Worm (Caenorhabditis elegans): ENCODE measurements around the gene cdc-14.

DNA sequence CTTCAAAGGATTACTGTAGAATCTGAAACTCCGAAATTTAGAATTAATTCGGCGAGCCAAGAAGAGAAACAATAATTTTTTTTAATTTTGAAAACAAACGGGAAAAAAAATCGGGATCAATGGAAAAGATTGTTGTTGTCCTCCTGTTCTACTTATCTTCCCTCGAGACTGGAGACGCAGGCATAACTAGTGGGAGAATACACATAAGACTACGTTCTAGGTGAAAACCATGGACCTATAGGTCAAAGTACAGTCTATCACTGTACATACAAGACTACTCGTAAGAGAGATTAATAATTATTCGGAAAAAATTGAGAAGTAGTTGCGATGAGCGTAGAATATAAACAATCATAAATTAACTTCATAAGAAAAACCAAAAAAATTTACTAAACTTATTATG lies 26.1 kb upstream of the cdc-14 start, which contains the start of gene dhs-6:
- TF ChIP-seq lsy-2 (tag; optimal IDR thresholded peaks at IDR 0.05) (no peak), nhr-12 (tag; optimal IDR thresholded peaks at IDR 0.05) (no peak), nhr-237 (tag; optimal IDR thresholded peaks at IDR 0.05) (no peak), unc-39 (tag; optimal IDR thresholded peaks at IDR 0.05) (no peak), elt-1 (tag; optimal IDR thresholded peaks at IDR 0.05; ENCODE audit: borderline replicate concordance, insufficient read depth) (no peak), ztf-11 (tag; optimal IDR thresholded peaks at IDR 0.05) (no peak), ceh-83 (GFP tag; optimal IDR thresholded peaks at IDR 0.05) (no peak), mep-1 (tag; optimal IDR thresholded peaks at IDR 0.05) (no peak), nhr-76 (tag; optimal IDR thresholded peaks at IDR 0.05) (no peak), nhr-28 (tag; optimal IDR thresholded peaks at IDR 0.05) (no peak)
